Worm (Caenorhabditis elegans) whole organism, young adult: ENCODE data around the gene Y82E9BR.6.

Experiments used
- T26A5.8 ChIP-seq: sonication (generic microtip); optimal IDR thresholded peaks from 2 replicates; lab custom pipeline; 2016; ENCODE audit warnings: missing genetic modification characterization, missing compliant biosample characterization
- akir-1 ChIP-seq: fragments of 200-800 bp; sonication (Bioruptor generic); optimal IDR thresholded peaks from 2 replicates; lab custom pipeline; 2018; ENCODE audit warnings: mild to moderate bottlenecking, missing genetic modification characterization, moderate library complexity, missing compliant biosample characterization
- ama-1 ChIP-seq, 3 experiments: fragments of 150-350 bp in 1 of 3; sonication (generic microtip) in 2 of 3; optimal IDR thresholded peaks; 2 replicates each; lab custom pipeline; 2014 to 2018; ENCODE audit warnings: missing biosample characterization in 2 of 3, missing genetic modification characterization in 2 of 3, missing genetic modification reagents in 2 of 3
- cebp-2 ChIP-seq: fragments of 200-800 bp; sonication (Bioruptor generic); IDR thresholded peaks from 2 replicates; pipeline ENCODE4 v1.3.6; 2022; ENCODE audit warnings: missing genetic modification characterization, missing compliant biosample characterization
- lin-35 ChIP-seq, 3 experiments: fragments of 150-350 bp in 2 of 3; sonication (generic microtip) in 1 of 3; optimal IDR thresholded peaks; 2 replicates each; lab custom pipeline; 2014 to 2018; ENCODE audit warnings: missing biosample characterization in 3 of 3, missing genetic modification characterization in 3 of 3, missing genetic modification reagents in 3 of 3
- nhr-90 ChIP-seq: sonication (generic microtip); optimal IDR thresholded peaks from 2 replicates; lab custom pipeline; 2016; ENCODE audit warnings: missing genotype, mild to moderate bottlenecking, missing genetic modification characterization, missing compliant biosample characterization
- sea-2 ChIP-seq: fragments of 200-800 bp; sonication (Bioruptor generic); IDR thresholded peaks from 2 replicates; pipeline ENCODE4 v1.3.6; 2022; ENCODE audit warnings: missing genetic modification characterization, missing compliant biosample characterization
- unc-62 ChIP-seq: fragments of 150-350 bp; optimal IDR thresholded peaks from 2 replicates; lab custom pipeline; 2014; ENCODE audit warnings: missing biosample characterization, missing genetic modification reagents, missing genetic modification characterization
- xnd-1 ChIP-seq: sonication (generic microtip); optimal IDR thresholded peaks from 2 replicates; lab custom pipeline; 2016; ENCODE audit warnings: missing genotype, missing genetic modification reagents, missing genetic modification characterization, missing compliant biosample characterization

DNA sequence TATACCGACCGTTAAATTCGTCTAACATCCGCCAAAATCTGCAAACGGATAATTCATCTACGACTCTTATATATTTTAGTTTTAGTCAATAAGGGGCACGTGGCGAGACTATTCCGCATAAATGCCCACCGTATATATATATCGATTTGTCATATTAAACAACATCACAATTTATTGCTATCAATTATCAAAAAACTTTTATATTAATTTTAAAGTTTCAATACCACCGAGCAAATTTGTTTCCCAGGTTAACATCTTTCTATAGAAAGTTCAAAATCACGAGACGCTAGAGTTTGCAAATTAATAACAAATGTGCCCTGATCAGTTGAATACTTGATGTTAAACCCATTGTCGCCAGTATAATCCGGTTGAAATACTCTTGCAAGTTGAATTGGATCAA lies 33.5 kb upstream of the Y82E9BR.6 start, which contains the start of gene Y82E9BL.5:
- TF ChIP-seq nhr-90 (tag; lab: Kevin White, UChicago) = no peak
- no peak for TF ChIP-seq unc-62
- no peak for TF ChIP-seq akir-1
- TF ChIP-seq lin-35 (GFP tag; optimal IDR thresholded peaks at IDR 0.05; lab: Kevin White, UChicago) = no peak
- TF ChIP-seq T26A5.8 = no peak
- TF ChIP-seq xnd-1 (tag; lab: Kevin White, UChicago) = no peak
- no peak for TF ChIP-seq sea-2 (GFP tag; lab: Robert Waterston, UW)
- no peak for TF ChIP-seq cebp-2 (GFP tag; lab: Robert Waterston, UW)
- TF ChIP-seq ama-1 (optimal IDR thresholded peaks at IDR 0.05; lab: Kevin White, UChicago) = no peak
- TF ChIP-seq ama-1 (GFP tag; optimal IDR thresholded peaks at IDR 0.05; lab: Kevin White, UChicago) = no peak
